Worm (Caenorhabditis elegans) whole organism, L1 larva: ENCODE measurements around the gene dyc-1.

Experiments used
- C16A3.4 ChIP-seq: fragments of 150-350 bp; optimal IDR thresholded peaks from 2 replicates; lab custom pipeline; 2014; ENCODE audit warnings: missing biosample characterization, missing genetic modification characterization
- C34B4.2 ChIP-seq: sonication (generic microtip); optimal IDR thresholded peaks from 2 replicates; lab custom pipeline; 2017; ENCODE audit warnings: mild to moderate bottlenecking, missing genetic modification characterization, missing compliant biosample characterization
- aly-2 ChIP-seq: fragments of 150-350 bp; optimal IDR thresholded peaks from 2 replicates; lab custom pipeline; 2014; ENCODE audit warnings: missing biosample characterization, missing genetic modification characterization
- ama-1 ChIP-seq: fragments of 150-350 bp; optimal IDR thresholded peaks from 2 replicates; lab custom pipeline; 2014
- blmp-1 ChIP-seq: fragments of 150-350 bp; optimal IDR thresholded peaks from 2 replicates; lab custom pipeline; 2014; ENCODE audit warnings: missing biosample characterization, missing genetic modification characterization
- ceh-63 ChIP-seq: fragments of 200-800 bp; sonication (Bioruptor generic); optimal IDR thresholded peaks from 2 replicates; lab custom pipeline; 2018; ENCODE audit warnings: mild to moderate bottlenecking, missing genetic modification characterization, missing compliant biosample characterization
- ceh-8 ChIP-seq: fragments of 200-800 bp; sonication (Bioruptor generic); optimal IDR thresholded peaks from 2 replicates; lab custom pipeline; 2018; ENCODE audit warnings: mild to moderate bottlenecking, missing genetic modification characterization, moderate library complexity, missing compliant biosample characterization
- ceh-88 ChIP-seq: fragments of 200-800 bp; sonication (Bioruptor generic); IDR thresholded peaks from 2 replicates; pipeline ENCODE4 v1.3.6; 2022; ENCODE audit warnings: missing genetic modification characterization, missing compliant biosample characterization
- dpl-1 ChIP-seq, 3 experiments: fragments of 150-350 bp in 2 of 3; sonication (generic microtip) in 1 of 3; optimal IDR thresholded peaks; 2 replicates each; lab custom pipeline; 2014 to 2017; ENCODE audit warnings: missing biosample characterization in 3 of 3, missing genetic modification characterization in 3 of 3, missing genetic modification reagents in 3 of 3
- efl-1 ChIP-seq, 4 experiments: fragments of 150-350 bp; optimal IDR thresholded peaks in 3 of 4; peaks in 1 of 4; 1 replicate in 1 of 4; 2 replicates in 3 of 4; lab custom pipeline; 2014; ENCODE audit warnings: missing biosample characterization in 2 of 4, missing genetic modification characterization in 2 of 4, missing genetic modification reagents in 2 of 4
- efl-3 ChIP-seq: fragments of 200-800 bp; sonication (Bioruptor generic); optimal IDR thresholded peaks from 2 replicates; lab custom pipeline; 2018; ENCODE audit warnings: mild to moderate bottlenecking, missing genetic modification characterization, missing compliant biosample characterization
- egl-27 ChIP-seq, 2 experiments: fragments of 150-350 bp in 1 of 2; sonication (generic microtip); optimal IDR thresholded peaks; 3 replicates each; lab custom pipeline; 2017 to 2018; ENCODE audit warnings: missing biosample characterization in 2 of 2, missing genetic modification characterization in 2 of 2, missing genetic modification reagents in 2 of 2
- elt-3 ChIP-seq, 6 experiments: fragments of 150-350 bp in 1 of 6; sonication (generic microtip); optimal IDR thresholded peaks; 2 replicates each; lab custom pipeline; 2017 to 2018; ENCODE audit warnings: missing biosample characterization in 6 of 6, missing genetic modification characterization in 6 of 6, inconsistent platforms in 1 of 6
- ets-5 ChIP-seq: fragments of 200-800 bp; sonication (Bioruptor generic); IDR thresholded peaks from 2 replicates; pipeline ENCODE4 v1.3.6; 2022; ENCODE audit warnings: missing genetic modification characterization, missing compliant biosample characterization
- fkh-10 ChIP-seq: sonication (generic microtip); optimal IDR thresholded peaks from 2 replicates; lab custom pipeline; 2017; ENCODE audit warnings: missing biosample characterization, missing genetic modification reagents, missing genetic modification characterization
- fkh-4 ChIP-seq: sonication (generic microtip); optimal IDR thresholded peaks from 2 replicates; lab custom pipeline; 2016; ENCODE audit warnings: missing compliant biosample characterization, missing genetic modification characterization, borderline replicate concordance
- fkh-8 ChIP-seq: sonication (generic microtip); optimal IDR thresholded peaks from 2 replicates; lab custom pipeline; 2016; ENCODE audit warnings: mild to moderate bottlenecking, missing genetic modification characterization, missing compliant biosample characterization
- fos-1 ChIP-seq: fragments of 150-350 bp; optimal IDR thresholded peaks from 2 replicates; lab custom pipeline; 2014; ENCODE audit warnings: missing biosample characterization, missing genetic modification characterization
- hlh-17 ChIP-seq: fragments of 200-800 bp; sonication (Bioruptor generic); optimal IDR thresholded peaks from 2 replicates; lab custom pipeline; 2018; ENCODE audit warnings: missing genetic modification characterization, mild to moderate bottlenecking, missing compliant biosample characterization, moderate library complexity, borderline replicate concordance
- hlh-4 ChIP-seq: sonication (generic microtip); optimal IDR thresholded peaks from 2 replicates; lab custom pipeline; 2016; ENCODE audit warnings: mild to moderate bottlenecking, missing genetic modification characterization, missing compliant biosample characterization
- isw-1 ChIP-seq: fragments of 200-800 bp; sonication (Bioruptor generic); IDR thresholded peaks from 2 replicates; pipeline ENCODE4 v1.3.6; 2022; ENCODE audit warnings: missing genetic modification characterization, missing compliant biosample characterization
- lin-13 ChIP-seq: fragments of 150-350 bp; optimal IDR thresholded peaks from 2 replicates; lab custom pipeline; 2014; ENCODE audit warnings: missing biosample characterization, missing genetic modification reagents, missing genetic modification characterization
- lin-15B ChIP-seq: fragments of 150-350 bp; sonication (generic microtip); optimal IDR thresholded peaks from 3 replicates; lab custom pipeline; 2014; ENCODE audit warnings: missing biosample characterization, missing genetic modification characterization
- lin-35 ChIP-seq, 2 experiments: fragments of 150-350 bp; optimal IDR thresholded peaks; 2 replicates each; lab custom pipeline; 2014; ENCODE audit warnings: missing biosample characterization in 2 of 2, missing genetic modification characterization in 2 of 2, missing genetic modification reagents in 2 of 2
- lin-39 ChIP-seq: fragments of 150-350 bp; optimal IDR thresholded peaks from 2 replicates; lab custom pipeline; 2014; ENCODE audit warnings: missing biosample characterization, missing genetic modification reagents, missing genetic modification characterization
- lir-3 ChIP-seq: sonication (generic microtip); optimal IDR thresholded peaks from 2 replicates; lab custom pipeline; 2016; ENCODE audit warnings: mild to moderate bottlenecking, missing genetic modification characterization, moderate library complexity, missing compliant biosample characterization; ENCODE audit not compliant: poor library complexity
- lsy-2 ChIP-seq, 2 experiments: fragments of 150-350 bp; optimal IDR thresholded peaks; 2 replicates each; lab custom pipeline; 2014; ENCODE audit warnings: missing biosample characterization in 2 of 2, missing genetic modification characterization in 2 of 2
- mdl-1 ChIP-seq, 2 experiments: fragments of 150-350 bp; optimal IDR thresholded peaks; 2 replicates each; lab custom pipeline; 2014 to 2017; ENCODE audit warnings: missing biosample characterization in 2 of 2, missing genetic modification characterization in 2 of 2, inconsistent platforms in 1 of 2
- nhr-11 ChIP-seq: fragments of 150-350 bp; optimal IDR thresholded peaks from 2 replicates; lab custom pipeline; 2014; ENCODE audit warnings: missing biosample characterization, missing genetic modification characterization
- nhr-12 ChIP-seq: sonication (generic microtip); optimal IDR thresholded peaks from 2 replicates; lab custom pipeline; 2017; ENCODE audit warnings: missing biosample characterization, missing genetic modification characterization
- nhr-19 ChIP-seq: fragments of 200-800 bp; sonication (Bioruptor generic); conservative IDR thresholded peaks from 2 replicates; pipeline ENCODE4 v1.3.6; 2022; ENCODE audit warnings: missing genetic modification characterization, missing compliant biosample characterization
- nhr-28 ChIP-seq: fragments of 150-350 bp; optimal IDR thresholded peaks from 2 replicates; lab custom pipeline; 2014; ENCODE audit warnings: missing biosample characterization, missing genetic modification characterization
- nhr-77 ChIP-seq: fragments of 150-350 bp; optimal IDR thresholded peaks from 2 replicates; lab custom pipeline; 2014; ENCODE audit warnings: missing biosample characterization, missing genetic modification characterization
- nhr-85 ChIP-seq: sonication (generic microtip); peaks from one replicate; lab custom pipeline; 2016; ENCODE audit warnings: missing genetic modification characterization, inconsistent platforms, missing compliant biosample characterization
- nhr-90 ChIP-seq: sonication (generic microtip); optimal IDR thresholded peaks from 2 replicates; lab custom pipeline; 2016; ENCODE audit warnings: mild to moderate bottlenecking, missing genetic modification characterization, missing compliant biosample characterization; ENCODE audit not compliant: poor library complexity
- pag-3 ChIP-seq: sonication (generic microtip); optimal IDR thresholded peaks from 2 replicates; lab custom pipeline; 2017; ENCODE audit warnings: missing genetic modification characterization, mild to moderate bottlenecking, missing compliant biosample characterization, antibody characterized with exemption, borderline replicate concordance; ENCODE audit not compliant: insufficient read depth
- pqm-1 ChIP-seq: sonication (generic microtip); optimal IDR thresholded peaks from 3 replicates; lab custom pipeline; 2017; ENCODE audit warnings: missing biosample characterization, missing genetic modification characterization
- rnt-1 ChIP-seq: sonication (generic microtip); optimal IDR thresholded peaks from 2 replicates; lab custom pipeline; 2016; ENCODE audit warnings: mild to moderate bottlenecking, missing genetic modification characterization, moderate library complexity, missing compliant biosample characterization
- skn-1 ChIP-seq: fragments of 150-350 bp; optimal IDR thresholded peaks from 2 replicates; lab custom pipeline; 2014; ENCODE audit warnings: missing biosample characterization, missing genetic modification characterization
- snpc-4 ChIP-seq: fragments of 150-350 bp; optimal IDR thresholded peaks from 2 replicates; lab custom pipeline; 2014; ENCODE audit warnings: missing biosample characterization, missing genetic modification characterization
- snu-23 ChIP-seq: sonication (generic microtip); optimal IDR thresholded peaks from 2 replicates; lab custom pipeline; 2016; ENCODE audit warnings: missing genetic modification characterization, missing compliant biosample characterization
- sox-4 ChIP-seq: sonication (generic microtip); optimal IDR thresholded peaks from 2 replicates; lab custom pipeline; 2016; ENCODE audit warnings: missing genetic modification characterization, missing compliant biosample characterization
- sptf-1 ChIP-seq: fragments of 150-350 bp; optimal IDR thresholded peaks from 2 replicates; lab custom pipeline; 2014; ENCODE audit warnings: missing biosample characterization, missing genetic modification characterization
- sup-37 ChIP-seq: fragments of 200-800 bp; sonication (Bioruptor generic); optimal IDR thresholded peaks from 2 replicates; lab custom pipeline; 2018; ENCODE audit warnings: mild to moderate bottlenecking, missing genetic modification characterization, missing compliant biosample characterization
- swsn-7 ChIP-seq: sonication (generic microtip); optimal IDR thresholded peaks from 2 replicates; lab custom pipeline; 2016; ENCODE audit warnings: missing genetic modification characterization, missing compliant biosample characterization
- tlp-1 ChIP-seq: fragments of 150-350 bp; optimal IDR thresholded peaks from 2 replicates; lab custom pipeline; 2014; ENCODE audit warnings: missing biosample characterization, missing genetic modification characterization
- unc-30 ChIP-seq: sonication (generic microtip); optimal IDR thresholded peaks from 2 replicates; lab custom pipeline; 2017; ENCODE audit warnings: missing biosample characterization, missing genetic modification characterization
- unc-86 ChIP-seq: sonication (generic microtip); optimal IDR thresholded peaks from 2 replicates; lab custom pipeline; 2016; ENCODE audit warnings: missing genetic modification characterization, missing compliant biosample characterization
- xbp-1 ChIP-seq: sonication (generic microtip); optimal IDR thresholded peaks from 2 replicates; lab custom pipeline; 2016; ENCODE audit warnings: missing genetic modification characterization, missing compliant biosample characterization
- zag-1 ChIP-seq: fragments of 150-350 bp; optimal IDR thresholded peaks from 2 replicates; lab custom pipeline; 2014; ENCODE audit warnings: missing biosample characterization, missing genetic modification characterization
- zip-4 ChIP-seq: fragments of 200-800 bp; sonication (Bioruptor generic); optimal IDR thresholded peaks from 2 replicates; lab custom pipeline; 2018; ENCODE audit warnings: mild to moderate bottlenecking, missing genetic modification characterization, moderate library complexity, missing compliant biosample characterization
- ztf-11 ChIP-seq, 2 experiments: sonication (generic microtip); optimal IDR thresholded peaks; 2 replicates each; lab custom pipeline; 2016 to 2017; ENCODE audit warnings: missing genetic modification characterization in 2 of 2, missing biosample characterization in 1 of 2, missing compliant biosample characterization in 1 of 2
- ztf-4 ChIP-seq: fragments of 150-350 bp; optimal IDR thresholded peaks from 2 replicates; lab custom pipeline; 2014; ENCODE audit warnings: missing biosample characterization, missing genetic modification characterization

dyc-1 gene

DNA sequence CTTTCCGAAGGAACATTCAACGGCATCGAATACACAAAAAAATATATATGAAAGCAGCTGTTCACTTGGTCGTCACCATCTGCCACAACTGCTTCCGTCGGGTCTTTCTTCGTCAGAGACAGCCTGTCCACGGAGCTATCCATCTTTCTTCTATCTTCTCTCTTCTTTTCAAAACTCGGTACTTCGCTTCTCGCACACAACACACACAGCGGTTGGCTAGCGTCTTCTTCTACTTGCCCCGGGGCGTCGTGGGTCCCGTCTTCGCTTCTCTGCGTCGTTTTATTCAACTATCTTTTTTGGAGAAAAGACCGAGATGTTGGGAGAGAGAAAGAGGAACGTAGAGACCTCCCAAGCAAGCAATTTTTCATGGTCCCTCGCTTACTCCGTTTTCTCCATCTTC, 32.6 kb upstream of the dyc-1 start:
- TF ChIP-seq zag-1, result peak; percentile 48
- no peak for TF ChIP-seq nhr-11 (tag; lab: Kevin White, UChicago)
- no peak for TF ChIP-seq pqm-1
- TF ChIP-seq egl-27 (tag; optimal IDR thresholded peaks at IDR 0.05; lab: Kevin White, UChicago), result no peak
- TF ChIP-seq lin-15B (tag; lab: Kevin White, UChicago), result no peak
- no peak for TF ChIP-seq fos-1 (tag; lab: Kevin White, UChicago)
- TF ChIP-seq C16A3.4, result peak; percentile 13
- TF ChIP-seq dpl-1 (GFP tag; optimal IDR thresholded peaks at IDR 0.05; lab: Kevin White, UChicago), result no peak
- TF ChIP-seq nhr-77, result no peak
- TF ChIP-seq skn-1 (tag; lab: Kevin White, UChicago), result no peak
- no peak for TF ChIP-seq sox-4 (tag; lab: Kevin White, UChicago)
- no peak for TF ChIP-seq snpc-4 (tag; lab: Kevin White, UChicago)
- peak; percentile 25 to 45 for TF ChIP-seq efl-1 (optimal IDR thresholded peaks at IDR 0.05; lab: Kevin White, UChicago)
- no peak for TF ChIP-seq efl-1 (GFP tag; optimal IDR thresholded peaks at IDR 0.05 in 1 of 2; lab: Kevin White, UChicago)
- peak; percentile 18 for TF ChIP-seq lin-13 (GFP tag; lab: Kevin White, UChicago)
- TF ChIP-seq nhr-90 (tag; lab: Kevin White, UChicago), result no peak
- TF ChIP-seq nhr-28 (tag; lab: Kevin White, UChicago), result no peak
- peak; percentile 13 for TF ChIP-seq ztf-4 (tag; lab: Kevin White, UChicago)
- TF ChIP-seq efl-3 (GFP tag; lab: Kevin White, UChicago), result no peak
- peak; percentile 92 for TF ChIP-seq pag-3 (tag; lab: Kevin White, UChicago)
- TF ChIP-seq ceh-8, result no peak
- peak; percentile 38 to 69 for TF ChIP-seq lsy-2 (tag; optimal IDR thresholded peaks at IDR 0.05; lab: Kevin White, UChicago)
- peak; percentile 69 for TF ChIP-seq swsn-7
- TF ChIP-seq tlp-1, result no peak
- TF ChIP-seq fkh-10, result peak; percentile 79
- peak; percentile 7 for TF ChIP-seq sup-37 (GFP tag; lab: Kevin White, UChicago)
- no peak for TF ChIP-seq ama-1 (lab: Kevin White, UChicago)
- TF ChIP-seq unc-86 (tag; lab: Kevin White, UChicago), result peak; percentile 65
- peak; percentile 66 for TF ChIP-seq rnt-1 (tag; lab: Kevin White, UChicago)
- no peak for TF ChIP-seq ztf-11 (tag; optimal IDR thresholded peaks at IDR 0.05; lab: Kevin White, UChicago)
- peak; percentile 54 for TF ChIP-seq xbp-1 (tag; lab: Kevin White, UChicago)
- peak; percentile 66 for TF ChIP-seq lin-39 (tag; lab: Kevin White, UChicago)
- TF ChIP-seq nhr-19 (GFP tag; lab: Robert Waterston, UW), result peak; percentile 55
- no peak for TF ChIP-seq zip-4 (GFP tag; lab: Kevin White, UChicago)
- no peak for TF ChIP-seq nhr-12
- TF ChIP-seq isw-1 (GFP tag; lab: Robert Waterston, UW), result peak; percentile 46
- peak; percentile 71 for TF ChIP-seq snu-23 (GFP tag; lab: Kevin White, UChicago)
- no peak for TF ChIP-seq lir-3
- TF ChIP-seq mdl-1 (tag; optimal IDR thresholded peaks at IDR 0.05; lab: Kevin White, UChicago), result peak; percentile 9 to 15
- TF ChIP-seq blmp-1 (tag; lab: Kevin White, UChicago), result no peak
- no peak for TF ChIP-seq hlh-4 (tag; lab: Kevin White, UChicago)
- no peak for TF ChIP-seq aly-2 (tag; lab: Kevin White, UChicago)
- no peak for TF ChIP-seq nhr-85 (tag; lab: Kevin White, UChicago)
- TF ChIP-seq ets-5 (GFP tag; lab: Robert Waterston, UW), result no peak
- TF ChIP-seq C34B4.2 (tag; lab: Kevin White, UChicago), result no peak
- no peak for TF ChIP-seq sptf-1
- TF ChIP-seq ceh-63 (GFP tag; lab: Kevin White, UChicago), result no peak
- peak in 1 of 2 experiments; percentile 59 for TF ChIP-seq lin-35 (GFP tag; optimal IDR thresholded peaks at IDR 0.05; lab: Kevin White, UChicago)
- no peak; the same call in 1 of the 2 replicates for TF ChIP-seq ceh-88 (GFP tag; lab: Robert Waterston, UW)
- no peak for TF ChIP-seq fkh-4 (tag; lab: Kevin White, UChicago)
- no peak for TF ChIP-seq fkh-8 (tag; lab: Kevin White, UChicago)
- TF ChIP-seq hlh-17 (GFP tag; lab: Kevin White, UChicago), result no peak
- no peak for TF ChIP-seq elt-3 (tag; optimal IDR thresholded peaks at IDR 0.05; lab: Kevin White, UChicago)
- no peak for TF ChIP-seq unc-30 (tag; lab: Kevin White, UChicago)
